Fruit fly (Drosophila melanogaster) whole organism: Measurements from ENCODE around the gene CG34429.

Source experiments
- CG8478 ChIP-seq: fragments of >200 bp; optimal IDR thresholded peaks from 2 replicates; lab custom pipeline; 2018; ENCODE audit warnings: inconsistent platforms
- Dll ChIP-seq: fragments of >200 bp; optimal IDR thresholded peaks from 2 replicates; lab custom pipeline; 2017
- EcR ChIP-seq, 2 experiments: fragments of >200 bp; optimal IDR thresholded peaks; 2 replicates each; lab custom pipeline; 2017; ENCODE audit warnings: missing biosample characterization in 2 of 2, missing genetic modification characterization in 2 of 2, missing genetic modification reagents in 2 of 2
- pan ChIP-seq: fragments of >200 bp; optimal IDR thresholded peaks from 2 replicates; lab custom pipeline; 2017
- psq ChIP-seq: fragments of >200 bp; optimal IDR thresholded peaks from 2 replicates; lab custom pipeline; 2017
- usp ChIP-seq: fragments of >200 bp; optimal IDR thresholded peaks from 2 replicates; lab custom pipeline; 2017; ENCODE audit warnings: missing biosample characterization, missing genetic modification characterization, mixed read lengths

- TF ChIP-seq psq, result no peak
- TF ChIP-seq pan (lab: Kevin White, UChicago), result no peak
- no peak for TF ChIP-seq CG8478 (lab: Kevin White, UChicago)
- TF ChIP-seq EcR (GFP tag; optimal IDR thresholded peaks at IDR 0.05; lab: Kevin White, UChicago), result no peak
- no peak for TF ChIP-seq usp (GFP tag; lab: Kevin White, UChicago)
- no peak for TF ChIP-seq Dll
Measured at dm6 chr3L:13109362-13109761, 46.5 kb downstream of the CG34429 start.
